Worm (Caenorhabditis elegans) whole organism, L1 larva: ENCODE data around the gene fipr-1.

ENCODE experiments used
- elt-3 ChIP-seq, 6 experiments: fragments of 150-350 bp in 1 of 6; sonication (generic microtip); optimal IDR thresholded peaks; 2 replicates each; lab custom pipeline; 2017 to 2018; ENCODE audit warnings: missing biosample characterization in 6 of 6, missing genetic modification characterization in 6 of 6, inconsistent platforms in 1 of 6
- lin-13 ChIP-seq: fragments of 150-350 bp; optimal IDR thresholded peaks from 2 replicates; lab custom pipeline; 2014; ENCODE audit warnings: missing biosample characterization, missing genetic modification reagents, missing genetic modification characterization
- lin-15B ChIP-seq: fragments of 150-350 bp; sonication (generic microtip); optimal IDR thresholded peaks from 3 replicates; lab custom pipeline; 2014; ENCODE audit warnings: missing biosample characterization, missing genetic modification characterization
- lin-39 ChIP-seq: fragments of 150-350 bp; optimal IDR thresholded peaks from 2 replicates; lab custom pipeline; 2014; ENCODE audit warnings: missing biosample characterization, missing genetic modification reagents, missing genetic modification characterization
- nhr-12 ChIP-seq: sonication (generic microtip); optimal IDR thresholded peaks from 2 replicates; lab custom pipeline; 2017; ENCODE audit warnings: missing biosample characterization, missing genetic modification characterization
- skn-1 ChIP-seq: fragments of 150-350 bp; optimal IDR thresholded peaks from 2 replicates; lab custom pipeline; 2014; ENCODE audit warnings: missing biosample characterization, missing genetic modification characterization
- tbx-2 ChIP-seq: sonication (generic microtip); optimal IDR thresholded peaks from 2 replicates; lab custom pipeline; 2016; ENCODE audit warnings: missing genetic modification characterization, missing compliant biosample characterization
- unc-62 ChIP-seq: fragments of 150-350 bp; optimal IDR thresholded peaks from 2 replicates; lab custom pipeline; 2014; ENCODE audit warnings: missing biosample characterization, missing genetic modification reagents, missing genetic modification characterization

DNA sequence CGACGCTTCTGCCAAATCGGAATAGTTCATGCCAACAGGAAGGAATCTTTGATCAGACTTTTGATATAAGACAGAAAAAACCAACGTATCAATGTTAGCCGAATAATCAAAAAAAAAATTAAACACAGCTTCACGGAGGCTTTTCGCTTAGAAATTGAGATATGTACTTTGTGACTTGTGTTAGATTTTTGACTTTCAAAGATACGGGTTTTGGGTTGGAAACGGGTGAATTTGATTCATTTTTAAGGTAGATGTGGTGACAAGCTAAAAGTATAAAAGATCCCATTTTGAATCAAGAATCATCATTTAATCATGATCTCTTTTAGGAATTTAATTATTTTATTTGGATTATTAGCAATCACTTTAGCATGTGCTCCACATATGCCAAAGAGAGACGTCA is 40.8 kb upstream of the fipr-1 start, which contains the start of gene K01D12.8:
- TF ChIP-seq tbx-2 (tag; lab: Kevin White, UChicago) (no peak), lin-15B (tag; lab: Kevin White, UChicago) (no peak), lin-39 (tag; lab: Kevin White, UChicago) (no peak), unc-62 (GFP tag; lab: Kevin White, UChicago) (no peak), lin-13 (GFP tag; lab: Kevin White, UChicago) (no peak), elt-3 (tag; optimal IDR thresholded peaks at IDR 0.05; lab: Kevin White, UChicago) (no peak), skn-1 (tag; lab: Kevin White, UChicago) (no peak), nhr-12 (tag; lab: Kevin White, UChicago) (no peak)
